Fruit fly (Drosophila melanogaster) whole organism, embryonic: Measurements from ENCODE around the gene CG5861.

ENCODE experiments used
- Blimp-1 ChIP-seq: fragments of 200-800 bp; sonication (Bioruptor generic); optimal IDR thresholded peaks from 3 replicates; lab custom pipeline; 2018; ENCODE audit warnings: missing biosample characterization, missing genetic modification characterization, mild to moderate bottlenecking, moderate library complexity, missing genetic modification reagents
- CG1024 ChIP-seq: fragments of 200-800 bp; sonication (Bioruptor generic); IDR thresholded peaks from 2 replicates; pipeline ENCODE4 v1.3.6; 2022; ENCODE audit warnings: missing biosample characterization, missing genetic modification characterization
- CG34376 ChIP-seq: fragments of 200-800 bp; sonication (Bioruptor generic); optimal IDR thresholded peaks from 2 replicates; lab custom pipeline; 2018; ENCODE audit warnings: missing biosample characterization, mild to moderate bottlenecking, missing genetic modification characterization
- CG6791 ChIP-seq: fragments of 200-800 bp; sonication (Bioruptor generic); IDR thresholded peaks from 3 replicates; pipeline ENCODE4 v1.3.6; 2022; ENCODE audit warnings: missing biosample characterization, missing genetic modification characterization; ENCODE audit not compliant: partially characterized antibody
- disco-r ChIP-seq: fragments of 200-800 bp; sonication (Bioruptor generic); optimal IDR thresholded peaks from 2 replicates; lab custom pipeline; 2016; ENCODE audit warnings: missing biosample characterization, missing genetic modification characterization
- ham ChIP-seq: fragments of 200-800 bp; sonication (Bioruptor generic); IDR thresholded peaks from 2 replicates; pipeline ENCODE4 v1.3.6; 2022; ENCODE audit warnings: missing biosample characterization, missing genetic modification characterization

DNA sequence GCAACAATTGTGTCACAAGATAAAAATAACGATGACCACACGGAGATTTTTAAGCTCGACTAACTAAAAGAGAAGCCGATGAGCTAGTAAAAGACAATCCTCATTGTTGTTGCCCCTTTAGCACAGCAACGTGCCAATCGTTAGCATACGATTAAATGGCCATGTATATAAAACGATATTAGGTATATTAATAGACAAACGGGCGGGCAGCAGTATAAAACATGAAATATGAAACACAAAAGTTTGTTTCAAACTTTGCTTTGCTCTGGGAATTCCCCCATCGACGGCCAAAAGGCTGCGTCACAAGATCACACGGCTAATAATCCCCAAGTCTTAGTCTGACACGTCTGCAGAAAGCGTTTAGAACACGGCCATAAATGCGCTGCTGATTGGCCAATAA lies 9.3 kb upstream of the CG5861 start:
- TF ChIP-seq disco-r (GFP tag; lab: Kevin White, UChicago) (no peak), CG34376 (GFP tag; lab: Kevin White, UChicago) (no peak), CG1024 (no peak), CG6791 (GFP tag; lab: Robert Waterston, UW) (no peak), Blimp-1 (GFP tag; lab: Kevin White, UChicago) (no peak), ham (GFP tag; lab: Robert Waterston, UW) (no peak)
